Fruit fly (Drosophila melanogaster): ENCODE measurements around the gene CG13460.
A peak's percentile ranks its signal among the peaks of the same experiment; 100 is the strongest.

Gene CG13460

DNA sequence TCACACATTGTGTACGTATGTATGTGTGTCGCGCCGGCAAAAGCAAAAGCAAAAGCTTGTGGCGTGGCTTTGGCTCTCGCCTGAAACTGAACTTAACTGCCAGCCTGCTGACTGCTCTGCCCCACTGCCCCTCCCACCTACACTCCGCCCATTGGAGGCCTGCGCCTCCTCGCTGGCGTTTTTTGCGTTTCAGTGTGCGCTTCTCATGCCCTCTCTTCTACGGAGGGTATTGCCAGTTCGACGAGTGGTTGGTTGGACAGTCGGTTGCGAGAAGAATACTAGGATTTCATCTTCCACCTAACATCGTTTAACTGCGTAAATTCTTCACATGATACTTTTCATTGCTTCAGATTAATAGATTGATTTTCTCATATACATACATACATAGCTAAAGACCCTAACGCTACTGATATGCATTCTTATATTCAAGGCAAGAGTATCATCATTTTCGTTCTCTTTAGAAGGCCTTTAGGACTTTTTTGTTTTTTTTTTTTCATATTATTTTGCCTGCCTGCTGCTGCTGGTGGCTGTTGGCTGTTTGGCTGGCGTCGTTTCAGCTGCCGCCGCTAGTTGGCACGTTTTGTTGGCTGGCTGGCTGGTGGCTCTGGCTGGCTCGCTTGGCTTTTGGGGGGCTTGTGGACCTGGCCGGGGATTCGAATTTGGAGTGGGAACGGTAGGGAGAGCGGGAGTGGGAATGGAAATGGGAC, 43.5 kb upstream of the CG13460 start (continued):
- no peak for TF ChIP-seq CG4707 (GFP tag; optimal IDR thresholded peaks at IDR 0.05)
- TF ChIP-seq CG31365 (tag; optimal IDR thresholded peaks at IDR 0.05) = no peak
- peak; percentile 65; the same call in 1 of the 3 replicates for TF ChIP-seq CG11093 (GFP tag; IDR thresholded peaks at IDR 0.05)
- TF ChIP-seq Hr51 (GFP tag; optimal IDR thresholded peaks at IDR 0.05) = peak in 1 of 2 experiments; percentile 69
- no peak for TF ChIP-seq GATAe (GFP tag; conservative IDR thresholded peaks at IDR 0.05)
- TF ChIP-seq eyg (GFP tag; optimal IDR thresholded peaks at IDR 0.05) = peak; percentile 33
- TF ChIP-seq CG4328 (GFP tag; optimal IDR thresholded peaks at IDR 0.05) = no peak
- TF ChIP-seq CG8944 (GFP tag; optimal IDR thresholded peaks at IDR 0.05) = peak; percentile 49
- peak; percentile 75 for TF ChIP-seq sob (GFP tag; IDR thresholded peaks at IDR 0.05)
- TF ChIP-seq HmgZ (tag; optimal IDR thresholded peaks at IDR 0.05) = no peak
- TF ChIP-seq Atf3 (GFP tag; optimal IDR thresholded peaks at IDR 0.05) = no peak
- TF ChIP-seq Sox100B (GFP tag; optimal IDR thresholded peaks at IDR 0.05) = peak; percentile 50
- TF ChIP-seq CG9932 (GFP tag; IDR thresholded peaks at IDR 0.05) = peak; percentile 60
- peak; percentile 36 for TF ChIP-seq Myb (GFP tag; optimal IDR thresholded peaks at IDR 0.05)
- peak; percentile 20 to 44 for TF ChIP-seq chif (GFP tag; optimal IDR thresholded peaks at IDR 0.05)
- no peak for TF ChIP-seq eve (GFP tag; optimal IDR thresholded peaks at IDR 0.05)
- TF ChIP-seq slp2 (GFP tag; optimal IDR thresholded peaks at IDR 0.05) = peak; percentile 50
- peak; percentile 85 for TF ChIP-seq lilli (GFP tag; optimal IDR thresholded peaks at IDR 0.05)
- no peak for TF ChIP-seq odd (GFP tag; optimal IDR thresholded peaks at IDR 0.05)
- no peak for TF ChIP-seq ci (GFP tag; IDR thresholded peaks at IDR 0.05)
- TF ChIP-seq CG3726 (GFP tag; IDR thresholded peaks at IDR 0.05) = no peak
- peak; percentile 4 for TF ChIP-seq CG14710 (tag; optimal IDR thresholded peaks at IDR 0.05)
- 0 out of 2 replicates have a peak, but pooled peaks have one; percentile 36 for TF ChIP-seq Gsc (GFP tag; IDR thresholded peaks at IDR 0.05)
- no peak for TF ChIP-seq Hey (tag; optimal IDR thresholded peaks at IDR 0.05)
- TF ChIP-seq ftz-f1 (GFP tag; optimal IDR thresholded peaks at IDR 0.05) = no peak
- TF ChIP-seq CG15479 (GFP tag; optimal IDR thresholded peaks at IDR 0.05) = no peak
- TF ChIP-seq YL-1 (GFP tag; optimal IDR thresholded peaks at IDR 0.05) = no peak
- peak; percentile 75 for TF ChIP-seq dysf (GFP tag; IDR thresholded peaks at IDR 0.05)
- TF ChIP-seq CG18619 (GFP tag; optimal IDR thresholded peaks at IDR 0.05) = peak; percentile 56
- TF ChIP-seq CG7963 (GFP tag; IDR thresholded peaks at IDR 0.05; ENCODE audit: partially characterized antibody) = no peak
- TF ChIP-seq Jarid2 (GFP tag; optimal IDR thresholded peaks at IDR 0.05) = no peak
- TF ChIP-seq zen (tag; optimal IDR thresholded peaks at IDR 0.05) = no peak
- peak; percentile 28; the same call in 1 of the 2 replicates for TF ChIP-seq ap (GFP tag; IDR thresholded peaks at IDR 0.05)
- TF ChIP-seq danr (GFP tag; IDR thresholded peaks at IDR 0.05) = peak; percentile 49; the same call in 1 of the 2 replicates
- peak; percentile 21 for TF ChIP-seq emc (GFP tag; optimal IDR thresholded peaks at IDR 0.05)
- TF ChIP-seq CG34224 (GFP tag; IDR thresholded peaks at IDR 0.05; ENCODE audit: partially characterized antibody) = no peak
- TF ChIP-seq bigmax (GFP tag; optimal IDR thresholded peaks at IDR 0.05) = no peak
- TF ChIP-seq fd64A (GFP tag; optimal IDR thresholded peaks at IDR 0.05) = no peak
- TF ChIP-seq Nf-YC (tag; optimal IDR thresholded peaks at IDR 0.05) = no peak
- peak; percentile 44 for TF ChIP-seq fd3F (GFP tag; optimal IDR thresholded peaks at IDR 0.05)
- no peak for TF ChIP-seq CG4820 (GFP tag; optimal IDR thresholded peaks at IDR 0.05)
- TF ChIP-seq ind (GFP tag; optimal IDR thresholded peaks at IDR 0.05) = peak; percentile 39
- no peak for TF ChIP-seq cg (GFP tag; optimal IDR thresholded peaks at IDR 0.05)
- TF ChIP-seq Bteb2 (GFP tag; optimal IDR thresholded peaks at IDR 0.05) = peak; percentile 43
- TF ChIP-seq H15 (GFP tag; IDR thresholded peaks at IDR 0.05) = 0 out of 3 replicates have a peak, but pooled peaks have one; percentile 16
- TF ChIP-seq CG6175 (GFP tag; IDR thresholded peaks at IDR 0.05) = no peak; the same call in none of the 3 replicates
- peak; percentile 61 for TF ChIP-seq CG14441 (GFP tag; IDR thresholded peaks at IDR 0.05)
- TF ChIP-seq exex (tag; optimal IDR thresholded peaks at IDR 0.05) = no peak
- no peak for TF ChIP-seq pzg (GFP tag; optimal IDR thresholded peaks at IDR 0.05)
- TF ChIP-seq CG16863 (GFP tag; optimal IDR thresholded peaks at IDR 0.05) = peak; percentile 65
